Fruit fly (Drosophila melanogaster) whole organism, wandering third instar larva: ENCODE results near the gene Tis11.

Source experiments
- HLH106 ChIP-seq: fragments of 200-800 bp; optimal IDR thresholded peaks from 3 replicates; lab custom pipeline; 2019; ENCODE audit warnings: missing biosample characterization, mild to moderate bottlenecking, missing genetic modification characterization, moderate library complexity
- h ChIP-seq: fragments of 200-800 bp; sonication (Bioruptor generic); optimal IDR thresholded peaks from 3 replicates; lab custom pipeline; 2016; ENCODE audit warnings: missing biosample characterization, mild to moderate bottlenecking, missing genetic modification characterization
- lola ChIP-seq: fragments of >200 bp; optimal IDR thresholded peaks from 2 replicates; lab custom pipeline; 2017; ENCODE audit warnings: missing biosample characterization, missing genetic modification characterization
- psq ChIP-seq: fragments of 200-800 bp; sonication (Bioruptor generic); optimal IDR thresholded peaks from 3 replicates; lab custom pipeline; 2017; ENCODE audit warnings: missing biosample characterization, mild to moderate bottlenecking, missing genetic modification characterization, moderate library complexity

dm6 chrX:12664117-12664783, 5.0 kb downstream of the Tis11 start:
- TF ChIP-seq h = no peak
- no peak for TF ChIP-seq lola (GFP tag; lab: Kevin White, UChicago)
- TF ChIP-seq HLH106 (tag; lab: Kevin White, UChicago) = no peak
- no peak for TF ChIP-seq psq (GFP tag; lab: Kevin White, UChicago)
